Fruit fly (Drosophila melanogaster) whole organism, embryonic: ENCODE results near the gene Diedel2.
A peak's percentile ranks its signal among the peaks of the same experiment; 100 is the strongest.

Source experiments
- ATbp ChIP-seq: fragments of 200-800 bp; sonication (Bioruptor generic); optimal IDR thresholded peaks from 2 replicates; lab custom pipeline; 2017; ENCODE audit warnings: missing biosample characterization, mild to moderate bottlenecking, missing genetic modification characterization, missing genetic modification reagents
- Ada2b ChIP-seq: fragments of 200-800 bp; sonication (Bioruptor generic); IDR thresholded peaks from 2 replicates; pipeline ENCODE4 v1.3.6; 2022; ENCODE audit warnings: missing biosample characterization, missing genetic modification characterization
- CG11560 ChIP-seq: fragments of 200-800 bp; sonication (Bioruptor generic); IDR thresholded peaks from 3 replicates; pipeline ENCODE4 v1.3.6; 2022; ENCODE audit warnings: missing biosample characterization, missing genetic modification characterization
- CG14667 ChIP-seq: fragments of 200-800 bp; sonication (Bioruptor generic); IDR thresholded peaks from 2 replicates; pipeline ENCODE4 v1.3.6; 2022; ENCODE audit warnings: missing biosample characterization, missing genetic modification characterization
- CG14710 ChIP-seq: fragments of 200-800 bp; sonication (Bioruptor generic); optimal IDR thresholded peaks from 3 replicates; lab custom pipeline; 2019; ENCODE audit warnings: missing biosample characterization, mild to moderate bottlenecking, missing genetic modification characterization, moderate library complexity
- CG15269 ChIP-seq: fragments of 200-800 bp; sonication (Bioruptor generic); optimal IDR thresholded peaks from 2 replicates; lab custom pipeline; 2018; ENCODE audit warnings: missing biosample characterization, mild to moderate bottlenecking, missing genetic modification characterization, moderate library complexity
- CG1603 ChIP-seq: fragments of 200-800 bp; sonication (Bioruptor generic); optimal IDR thresholded peaks from 2 replicates; lab custom pipeline; 2019; ENCODE audit warnings: missing biosample characterization, mild to moderate bottlenecking, missing genetic modification characterization, moderate library complexity
- CG17328 ChIP-seq: fragments of 200-800 bp; sonication (Bioruptor generic); IDR thresholded peaks from 2 replicates; pipeline ENCODE4 v1.3.6; 2022; ENCODE audit warnings: missing biosample characterization, missing genetic modification characterization
- CG17912 ChIP-seq: fragments of 200-800 bp; sonication (Bioruptor generic); optimal IDR thresholded peaks from 2 replicates; lab custom pipeline; 2018; ENCODE audit warnings: missing biosample characterization, mild to moderate bottlenecking, missing genetic modification characterization
- CG18619 ChIP-seq: fragments of 200-800 bp; sonication (Bioruptor generic); optimal IDR thresholded peaks from 3 replicates; lab custom pipeline; 2017; ENCODE audit warnings: missing biosample characterization, mild to moderate bottlenecking, missing genetic modification characterization
- CG2678 ChIP-seq: fragments of 200-800 bp; sonication (Bioruptor generic); optimal IDR thresholded peaks from 3 replicates; lab custom pipeline; 2019; ENCODE audit warnings: missing biosample characterization, mild to moderate bottlenecking, missing genetic modification characterization, moderate library complexity
- CG32767 ChIP-seq: fragments of 200-800 bp; sonication (Bioruptor generic); IDR thresholded peaks from 2 replicates; pipeline ENCODE4 v1.3.6; 2022; ENCODE audit warnings: missing biosample characterization, missing genetic modification characterization
- CG34376 ChIP-seq: fragments of 200-800 bp; sonication (Bioruptor generic); optimal IDR thresholded peaks from 2 replicates; lab custom pipeline; 2018; ENCODE audit warnings: missing biosample characterization, mild to moderate bottlenecking, missing genetic modification characterization
- CG5953 ChIP-seq: fragments of 200-800 bp; sonication (Bioruptor generic); IDR thresholded peaks from 2 replicates; pipeline ENCODE4 v1.3.6; 2022; ENCODE audit warnings: missing biosample characterization, missing genetic modification characterization
- CG6689 ChIP-seq: fragments of 200-800 bp; sonication (Bioruptor generic); IDR thresholded peaks from 2 replicates; pipeline ENCODE4 v1.3.6; 2022; ENCODE audit warnings: missing biosample characterization, missing genetic modification characterization
- CG7372 ChIP-seq: fragments of 200-800 bp; sonication (Bioruptor generic); IDR thresholded peaks from 2 replicates; pipeline ENCODE4 v1.3.6; 2022; ENCODE audit warnings: missing biosample characterization, missing genetic modification characterization
- CG9817 ChIP-seq: fragments of 200-800 bp; sonication (Bioruptor generic); optimal IDR thresholded peaks from 2 replicates; lab custom pipeline; 2018; ENCODE audit warnings: missing biosample characterization, mild to moderate bottlenecking, missing genetic modification characterization, moderate library complexity
- CG9876 ChIP-seq: fragments of 200-800 bp; sonication (Bioruptor generic); optimal IDR thresholded peaks from 2 replicates; lab custom pipeline; 2016; ENCODE audit warnings: missing biosample characterization, missing genetic modification characterization
- D19B ChIP-seq: fragments of 200-800 bp; sonication (Bioruptor generic); optimal IDR thresholded peaks from 2 replicates; lab custom pipeline; 2017; ENCODE audit warnings: missing biosample characterization, mild to moderate bottlenecking, missing genetic modification characterization
- Dbx ChIP-seq: fragments of 200-800 bp; sonication (Bioruptor generic); IDR thresholded peaks from 3 replicates; pipeline ENCODE4 v1.3.6; 2022; ENCODE audit warnings: missing biosample characterization, missing genetic modification characterization
- E2f1 ChIP-seq: fragments of 200-800 bp; sonication (Bioruptor generic); IDR thresholded peaks from 2 replicates; pipeline ENCODE4 v1.3.6; 2022; ENCODE audit warnings: missing biosample characterization, missing genetic modification characterization
- Eip74EF ChIP-seq, 2 experiments: fragments of 200-800 bp in 1 of 2; fragments of >200 bp in 1 of 2; sonication (Bioruptor generic) in 1 of 2; optimal IDR thresholded peaks; 2 replicates each; lab custom pipeline; 2017 to 2019; ENCODE audit warnings: missing biosample characterization in 2 of 2, missing genetic modification characterization in 2 of 2, mild to moderate bottlenecking in 1 of 2, moderate library complexity in 1 of 2
- Gsc ChIP-seq: fragments of 200-800 bp; sonication (Bioruptor generic); IDR thresholded peaks from 2 replicates; pipeline ENCODE4 v1.3.6; 2022; ENCODE audit warnings: missing biosample characterization, missing genetic modification characterization
- Hmr ChIP-seq: fragments of 200-800 bp; sonication (Bioruptor generic); optimal IDR thresholded peaks from 3 replicates; lab custom pipeline; 2017; ENCODE audit warnings: mild to moderate bottlenecking, missing biosample characterization, missing genetic modification reagents, missing genetic modification characterization
- Hr51 ChIP-seq, 2 experiments: fragments of 200-800 bp; sonication (Bioruptor generic); optimal IDR thresholded peaks; 2 replicates in 1 of 2; 3 replicates in 1 of 2; lab custom pipeline; 2016 to 2018; ENCODE audit warnings: missing biosample characterization in 2 of 2, missing genetic modification characterization in 2 of 2, mild to moderate bottlenecking in 1 of 2, moderate library complexity in 1 of 2
- Lim3 ChIP-seq: fragments of 200-800 bp; sonication (Bioruptor generic); IDR thresholded peaks from 2 replicates; pipeline ENCODE4 v1.3.6; 2022; ENCODE audit warnings: missing biosample characterization, missing genetic modification characterization
- Med ChIP-seq: fragments of 200-800 bp; sonication (Bioruptor generic); peaks from one replicate; lab custom pipeline; 2016; ENCODE audit warnings: missing biosample characterization, missing genetic modification characterization, mild to moderate bottlenecking, inconsistent platforms, moderate library complexity
- Oaz ChIP-seq: fragments of 200-800 bp; sonication (Bioruptor generic); IDR thresholded peaks from 2 replicates; pipeline ENCODE4 v1.3.6; 2022; ENCODE audit warnings: missing biosample characterization, missing genetic modification characterization
- Pdp1 ChIP-seq, 2 experiments: fragments of 200-800 bp; sonication (Bioruptor generic); optimal IDR thresholded peaks; 3 replicates each; lab custom pipeline; 2016; ENCODE audit warnings: missing biosample characterization in 2 of 2, missing genetic modification characterization in 2 of 2, mild to moderate bottlenecking in 1 of 2, moderate library complexity in 1 of 2
- Tbp ChIP-seq: fragments of >200 bp; optimal IDR thresholded peaks from 2 replicates; lab custom pipeline; 2018; ENCODE audit warnings: missing biosample characterization, missing genetic modification characterization
- Vsx1 ChIP-seq: fragments of 200-800 bp; sonication (Bioruptor generic); optimal IDR thresholded peaks from 2 replicates; lab custom pipeline; 2017; ENCODE audit warnings: missing biosample characterization, mild to moderate bottlenecking, missing genetic modification characterization, missing genetic modification reagents
- az2 ChIP-seq: fragments of 200-800 bp; sonication (Bioruptor generic); optimal IDR thresholded peaks from 3 replicates; lab custom pipeline; 2016; ENCODE audit warnings: missing biosample characterization, missing genetic modification characterization
- caup ChIP-seq: fragments of 200-800 bp; sonication (Bioruptor generic); optimal IDR thresholded peaks from 3 replicates; lab custom pipeline; 2017; ENCODE audit warnings: missing biosample characterization, mild to moderate bottlenecking, missing genetic modification characterization, moderate library complexity; ENCODE audit not compliant: severe bottlenecking
- chm ChIP-seq: fragments of 200-800 bp; sonication (Bioruptor generic); IDR thresholded peaks from 2 replicates; pipeline ENCODE4 v1.3.6; 2022; ENCODE audit warnings: missing biosample characterization, missing genetic modification characterization
- danr ChIP-seq: fragments of 200-800 bp; sonication (Bioruptor generic); IDR thresholded peaks from 2 replicates; pipeline ENCODE4 v1.3.6; 2022; ENCODE audit warnings: missing biosample characterization, missing genetic modification characterization
- dmrt99B ChIP-seq: fragments of 200-800 bp; sonication (Bioruptor generic); optimal IDR thresholded peaks from 2 replicates; lab custom pipeline; 2018; ENCODE audit warnings: missing biosample characterization, mild to moderate bottlenecking, missing genetic modification characterization, moderate library complexity
- dysf ChIP-seq: fragments of 200-800 bp; sonication (Bioruptor generic); IDR thresholded peaks from 3 replicates; pipeline ENCODE4 v1.3.6; 2022; ENCODE audit warnings: missing biosample characterization, missing genetic modification characterization
- esg ChIP-seq: fragments of 200-800 bp; sonication (Bioruptor generic); conservative IDR thresholded peaks from 2 replicates; pipeline ENCODE4 v1.3.6; 2022; ENCODE audit warnings: missing biosample characterization, missing genetic modification characterization
- grau ChIP-seq: fragments of 200-800 bp; optimal IDR thresholded peaks from 3 replicates; lab custom pipeline; 2019; ENCODE audit warnings: missing biosample characterization, mild to moderate bottlenecking, missing genetic modification characterization, moderate library complexity
- hth ChIP-seq: fragments of >200 bp; optimal IDR thresholded peaks from 2 replicates; lab custom pipeline; 2017; ENCODE audit warnings: inconsistent platforms
- luna ChIP-seq: fragments of 200-800 bp; sonication (Bioruptor generic); optimal IDR thresholded peaks from 2 replicates; lab custom pipeline; 2016; ENCODE audit warnings: missing biosample characterization, missing genetic modification characterization
- onecut ChIP-seq: fragments of 200-800 bp; sonication (Bioruptor generic); IDR thresholded peaks from 2 replicates; pipeline ENCODE4 v1.3.6; 2022; ENCODE audit warnings: missing biosample characterization, missing genetic modification characterization
- pan ChIP-seq, 4 experiments: fragments of >200 bp in 3 of 4; fragments of 200-800 bp in 1 of 4; sonication (Bioruptor generic) in 1 of 4; optimal IDR thresholded peaks in 3 of 4; IDR thresholded peaks in 1 of 4; 2 replicates each; pipeline versions ENCODE4 v1.3.6 to Lab custom; 2017 to 2022; ENCODE audit warnings: missing biosample characterization in 2 of 4, missing genetic modification characterization in 2 of 4, mixed read lengths in 1 of 4
- row ChIP-seq: fragments of 200-800 bp; sonication (Bioruptor generic); IDR thresholded peaks from 3 replicates; pipeline ENCODE4 v1.3.6; 2022; ENCODE audit warnings: missing biosample characterization, missing genetic modification characterization
- tgo ChIP-seq: fragments of 200-800 bp; sonication (Bioruptor generic); IDR thresholded peaks from 3 replicates; pipeline ENCODE4 v1.3.6; 2022; ENCODE audit warnings: missing biosample characterization, missing genetic modification characterization
- vfl ChIP-seq: fragments of 200-800 bp; sonication (Bioruptor generic); optimal IDR thresholded peaks from 2 replicates; lab custom pipeline; 2016; ENCODE audit warnings: missing biosample characterization, missing genetic modification characterization

Gene Diedel2

dm6 chr3R:29620712-29621479 lies 12.6 kb downstream of the Diedel2 start (continued):
- TF ChIP-seq luna (GFP tag; lab: Kevin White, UChicago) (no peak), CG5953 (GFP tag; lab: Robert Waterston, UW) (no peak), Hr51 (GFP tag; optimal IDR thresholded peaks at IDR 0.05; lab: Kevin White, UChicago) (peak in 1 of 2 experiments; percentile 9), danr (GFP tag; lab: Robert Waterston, UW) (no peak), grau (tag; lab: Kevin White, UChicago) (peak; percentile 67), CG34376 (GFP tag; lab: Kevin White, UChicago) (peak; percentile 88), Lim3 (GFP tag; lab: Robert Waterston, UW) (0 out of 2 replicates have a peak, but pooled peaks have one; percentile 20), Pdp1 (GFP tag; optimal IDR thresholded peaks at IDR 0.05; lab: Kevin White, UChicago) (peak in 1 of 2 experiments; percentile 79), Vsx1 (GFP tag; lab: Kevin White, UChicago) (peak; percentile 16)

- TF ChIP-seq Eip74EF (GFP tag; optimal IDR thresholded peaks at IDR 0.05; lab: Kevin White, UChicago) (no peak), Dbx (GFP tag; lab: Robert Waterston, UW) (0 out of 3 replicates have a peak, but pooled peaks have one; percentile 65), esg (GFP tag; lab: Robert Waterston, UW) (peak; percentile 36; the same call in 1 of the 2 replicates), Oaz (GFP tag; lab: Robert Waterston, UW) (no peak), hth (lab: Kevin White, UChicago) (no peak), D19B (peak; percentile 0), Hmr (GFP tag; lab: Kevin White, UChicago) (peak; percentile 57), Vsx1 (GFP tag; lab: Kevin White, UChicago) (no peak), CG6689 (GFP tag; lab: Robert Waterston, UW) (peak; percentile 47; the same call in 1 of the 2 replicates), Ada2b (GFP tag; lab: Robert Waterston, UW) (0 out of 2 replicates have a peak, but pooled peaks have one; percentile 18), az2 (GFP tag; lab: Kevin White, UChicago) (peak; percentile 40), dmrt99B (tag; lab: Kevin White, UChicago) (peak; percentile 54), CG9876 (GFP tag; lab: Kevin White, UChicago) (no peak), chm (GFP tag; lab: Robert Waterston, UW) (peak; percentile 57), CG11560 (0 out of 3 replicates have a peak, but pooled peaks have one; percentile 21), Gsc (GFP tag; lab: Robert Waterston, UW) (no peak), CG17328 (0 out of 2 replicates have a peak, but pooled peaks have one; percentile 34), CG17912 (GFP tag; lab: Kevin White, UChicago) (no peak), onecut (GFP tag; lab: Robert Waterston, UW) (no peak), CG2678 (peak; percentile 60), vfl (GFP tag; lab: Kevin White, UChicago) (no peak), CG9817 (tag; lab: Kevin White, UChicago) (peak; percentile 28), pan (optimal IDR thresholded peaks at IDR 0.05; lab: Kevin White, UChicago) (no peak), pan (GFP tag; optimal IDR thresholded peaks at IDR 0.05 in 1 of 2, IDR thresholded peaks at IDR 0.05 in 1 of 2) (peak in 1 of 2 experiments; percentile 49), CG32767 (GFP tag; lab: Robert Waterston, UW) (no peak), Tbp (no peak), E2f1 (GFP tag; lab: Robert Waterston, UW) (peak; percentile 37; the same call in 1 of the 2 replicates), CG14667 (GFP tag; lab: Robert Waterston, UW) (peak; percentile 26; the same call in 1 of the 2 replicates), row (GFP tag; lab: Robert Waterston, UW) (peak; percentile 59), CG1603 (tag; lab: Kevin White, UChicago) (peak; percentile 50), CG14710 (peak; percentile 8), Med (peak; percentile 81), ATbp (GFP tag; lab: Kevin White, UChicago) (peak; percentile 15), CG15269 (tag; lab: Kevin White, UChicago) (peak; percentile 41), CG7372 (GFP tag; lab: Robert Waterston, UW) (0 out of 2 replicates have a peak, but pooled peaks have one; percentile 6), caup (peak; percentile 30), tgo (peak; percentile 35; the same call in 2 of the 3 replicates), dysf (GFP tag; lab: Robert Waterston, UW) (peak; percentile 48; the same call in 1 of the 3 replicates), CG18619 (peak; percentile 7)
These were observed 17.6 kb downstream of the Diedel2 start for dm6 chr3R:29625883-29626282.
